Worm (Caenorhabditis elegans) whole organism, L3 larva: ENCODE results near the gene nas-29.

Experiments
- ama-1 ChIP-seq: fragments of 150-350 bp; optimal IDR thresholded peaks from 2 replicates; lab custom pipeline; 2018
- ceh-82 ChIP-seq: fragments of 150-350 bp; optimal IDR thresholded peaks from 2 replicates; lab custom pipeline; 2014; ENCODE audit warnings: missing biosample characterization, missing genetic modification characterization
- egl-5 ChIP-seq: fragments of 150-350 bp; optimal IDR thresholded peaks from 2 replicates; lab custom pipeline; 2017; ENCODE audit warnings: missing biosample characterization, missing genetic modification reagents, missing genetic modification characterization, inconsistent platforms
- elt-3 ChIP-seq, 3 experiments: fragments of 150-350 bp in 1 of 3; sonication (generic microtip) in 2 of 3; optimal IDR thresholded peaks; 2 replicates in 2 of 3; 4 replicates in 1 of 3; lab custom pipeline; 2014 to 2017; ENCODE audit warnings: missing biosample characterization in 3 of 3, missing genetic modification characterization in 3 of 3
- fkh-10 ChIP-seq: sonication (generic microtip); optimal IDR thresholded peaks from 2 replicates; lab custom pipeline; 2017; ENCODE audit warnings: missing biosample characterization, missing genetic modification reagents, missing genetic modification characterization
- lin-15B ChIP-seq: fragments of 150-350 bp; optimal IDR thresholded peaks from 2 replicates; lab custom pipeline; 2014; ENCODE audit warnings: missing biosample characterization, missing genetic modification characterization
- nfya-1 ChIP-seq: sonication (generic microtip); optimal IDR thresholded peaks from 2 replicates; lab custom pipeline; 2017; ENCODE audit warnings: missing genetic modification characterization, mild to moderate bottlenecking, missing compliant biosample characterization, antibody characterized with exemption, moderate library complexity; ENCODE audit not compliant: insufficient read depth
- nhr-237 ChIP-seq: fragments of 150-350 bp; optimal IDR thresholded peaks from 2 replicates; lab custom pipeline; 2014; ENCODE audit warnings: missing biosample characterization, missing genetic modification characterization
- nhr-28 ChIP-seq: fragments of 150-350 bp; optimal IDR thresholded peaks from 2 replicates; lab custom pipeline; 2014; ENCODE audit warnings: missing biosample characterization, missing genetic modification characterization
- nhr-43 ChIP-seq: sonication (generic microtip); optimal IDR thresholded peaks from 2 replicates; lab custom pipeline; 2016; ENCODE audit warnings: mild to moderate bottlenecking, missing genetic modification characterization, missing compliant biosample characterization; ENCODE audit not compliant: poor library complexity, severe bottlenecking
- nhr-76 ChIP-seq: fragments of 150-350 bp; sonication (generic microtip); optimal IDR thresholded peaks from 5 replicates; lab custom pipeline; 2014; ENCODE audit warnings: missing biosample characterization, missing genetic modification characterization
- nhr-77 ChIP-seq: fragments of 150-350 bp; optimal IDR thresholded peaks from 2 replicates; lab custom pipeline; 2014; ENCODE audit warnings: missing biosample characterization, missing genetic modification characterization
- skn-1 ChIP-seq: fragments of 150-350 bp; optimal IDR thresholded peaks from 2 replicates; lab custom pipeline; 2014; ENCODE audit warnings: missing biosample characterization, missing genetic modification characterization
- snpc-4 ChIP-seq: fragments of 150-350 bp; optimal IDR thresholded peaks from 2 replicates; lab custom pipeline; 2014; ENCODE audit warnings: missing biosample characterization, missing genetic modification characterization

DNA sequence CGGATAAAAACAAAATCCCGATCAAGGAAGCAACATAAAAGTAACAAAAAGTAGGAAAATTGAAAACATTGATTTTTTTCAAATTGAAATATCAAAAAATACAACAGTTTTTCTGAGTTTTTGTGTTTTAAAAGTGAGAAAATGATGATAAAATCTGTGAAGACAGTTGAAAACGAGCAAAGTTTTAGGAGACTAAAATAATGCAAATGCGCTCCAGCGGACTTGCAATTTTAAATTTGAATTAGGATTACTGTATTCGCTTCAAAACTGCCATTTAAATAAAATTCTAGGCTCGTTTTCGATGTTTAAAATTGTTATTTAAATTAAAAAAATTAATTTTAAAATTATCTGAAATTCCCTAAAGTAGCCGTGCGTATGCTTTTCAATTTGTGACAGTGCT lies 46.1 kb upstream of the nas-29 start:
- no peak for TF ChIP-seq snpc-4 (tag; lab: Kevin White, UChicago)
- TF ChIP-seq fkh-10 (GFP tag; lab: Kevin White, UChicago), result no peak
- no peak for TF ChIP-seq skn-1 (tag; lab: Kevin White, UChicago)
- TF ChIP-seq nhr-28 (tag; lab: Kevin White, UChicago), result no peak
- no peak for TF ChIP-seq nhr-237 (tag; lab: Kevin White, UChicago)
- no peak for TF ChIP-seq elt-3 (tag; optimal IDR thresholded peaks at IDR 0.05; lab: Kevin White, UChicago)
- no peak for TF ChIP-seq nhr-43
- no peak for TF ChIP-seq egl-5
- no peak for TF ChIP-seq nhr-76 (tag; lab: Kevin White, UChicago)
- no peak for TF ChIP-seq nhr-77 (tag; lab: Kevin White, UChicago)
- TF ChIP-seq ama-1 (lab: Kevin White, UChicago), result no peak
- TF ChIP-seq nfya-1 (tag; lab: Kevin White, UChicago), result no peak
- TF ChIP-seq lin-15B, result no peak
- TF ChIP-seq ceh-82 (tag; lab: Kevin White, UChicago), result no peak
